Fruit fly (Drosophila melanogaster) whole organism, prepupa: ENCODE results near the gene Sfp35C.

Experiments
- Blimp-1 ChIP-seq: fragments of 200-800 bp; sonication (Bioruptor generic); optimal IDR thresholded peaks from 3 replicates; lab custom pipeline; 2017; ENCODE audit warnings: missing biosample characterization, missing genetic modification characterization, mild to moderate bottlenecking, moderate library complexity, missing genetic modification reagents
- CG11294 ChIP-seq: fragments of 200-800 bp; sonication (Bioruptor generic); IDR thresholded peaks from 2 replicates; pipeline ENCODE4 v1.3.6; 2022; ENCODE audit warnings: missing biosample characterization, missing genetic modification characterization
- CG6808 ChIP-seq: fragments of 200-800 bp; sonication (Bioruptor generic); optimal IDR thresholded peaks from 3 replicates; lab custom pipeline; 2017; ENCODE audit warnings: missing biosample characterization, missing genetic modification characterization, mild to moderate bottlenecking, moderate library complexity, missing genetic modification reagents
- CG8119 ChIP-seq: fragments of 200-800 bp; sonication (Bioruptor generic); IDR thresholded peaks from 3 replicates; pipeline ENCODE4 v1.3.6; 2022; ENCODE audit warnings: missing biosample characterization, missing genetic modification characterization
- CG9139 ChIP-seq: fragments of 200-800 bp; sonication (Bioruptor generic); optimal IDR thresholded peaks from 3 replicates; lab custom pipeline; 2017; ENCODE audit warnings: missing biosample characterization, mild to moderate bottlenecking, missing genetic modification characterization
- Ets21C ChIP-seq: fragments of 200-800 bp; sonication (Bioruptor generic); optimal IDR thresholded peaks from 3 replicates; lab custom pipeline; 2016; ENCODE audit warnings: missing biosample characterization, missing genetic modification characterization
- salr ChIP-seq, 2 experiments: fragments of 200-800 bp; sonication (Bioruptor generic); optimal IDR thresholded peaks; 3 replicates each; lab custom pipeline; 2016 to 2018; ENCODE audit warnings: missing biosample characterization in 2 of 2, missing genetic modification characterization in 2 of 2, mild to moderate bottlenecking in 1 of 2
- spab ChIP-seq: fragments of 200-800 bp; sonication (Bioruptor generic); optimal IDR thresholded peaks from 2 replicates; lab custom pipeline; 2017; ENCODE audit warnings: missing biosample characterization, mild to moderate bottlenecking, missing genetic modification characterization, missing genetic modification reagents

DNA sequence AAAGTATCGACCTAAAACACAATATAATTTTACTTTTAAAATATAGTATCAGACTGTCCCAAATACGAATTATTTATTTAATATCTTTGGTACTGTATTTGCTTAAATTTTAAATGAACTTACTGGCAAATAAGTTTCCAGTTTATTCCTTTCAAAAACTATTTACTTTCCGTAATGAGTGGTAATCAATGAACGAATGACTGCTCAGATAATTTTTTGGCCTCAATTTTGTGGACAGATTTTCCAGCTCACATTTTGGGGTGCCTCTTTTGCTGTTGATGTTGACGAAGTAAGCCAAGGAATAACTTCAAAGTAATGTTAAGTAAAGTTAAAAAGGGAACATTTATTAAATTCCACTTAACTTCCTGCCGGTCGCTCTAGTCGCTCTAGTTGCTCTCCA is 13.0 kb upstream of the Sfp35C start, which contains the start of gene CG43230:
- TF ChIP-seq Ets21C (no peak), spab (GFP tag; lab: Kevin White, UChicago) (no peak), Blimp-1 (GFP tag; lab: Kevin White, UChicago) (no peak), CG11294 (no peak), CG9139 (GFP tag; lab: Kevin White, UChicago) (no peak), salr (GFP tag; optimal IDR thresholded peaks at IDR 0.05; lab: Kevin White, UChicago) (no peak), CG6808 (no peak), CG8119 (GFP tag; lab: Robert Waterston, UW) (no peak)
